Fruit fly (Drosophila melanogaster) whole organism, embryonic: ENCODE results near the gene CG12880.
A peak's percentile ranks its signal among the peaks of the same experiment; 100 is the strongest.

ENCODE experiments used
- Ada2b ChIP-seq: fragments of 200-800 bp; sonication (Bioruptor generic); IDR thresholded peaks from 2 replicates; pipeline ENCODE4 v1.3.6; 2022; ENCODE audit warnings: missing biosample characterization, missing genetic modification characterization
- Blimp-1 ChIP-seq: fragments of 200-800 bp; sonication (Bioruptor generic); optimal IDR thresholded peaks from 3 replicates; lab custom pipeline; 2018; ENCODE audit warnings: missing biosample characterization, missing genetic modification characterization, mild to moderate bottlenecking, moderate library complexity, missing genetic modification reagents
- CG10147 ChIP-seq: fragments of 200-800 bp; sonication (Bioruptor generic); optimal IDR thresholded peaks from 2 replicates; lab custom pipeline; 2019; ENCODE audit warnings: missing biosample characterization, mild to moderate bottlenecking, missing genetic modification characterization, moderate library complexity
- CG10431 ChIP-seq: fragments of 200-800 bp; sonication (Bioruptor generic); optimal IDR thresholded peaks from 3 replicates; lab custom pipeline; 2018; ENCODE audit warnings: missing biosample characterization, mild to moderate bottlenecking, missing genetic modification characterization
- CG10654 ChIP-seq: fragments of 200-800 bp; sonication (Bioruptor generic); optimal IDR thresholded peaks from 2 replicates; lab custom pipeline; 2016; ENCODE audit warnings: missing biosample characterization, missing genetic modification characterization
- CG12155 ChIP-seq: fragments of 200-800 bp; sonication (Bioruptor generic); optimal IDR thresholded peaks from 3 replicates; lab custom pipeline; 2016; ENCODE audit warnings: missing biosample characterization, missing genetic modification characterization
- CG13287 ChIP-seq: fragments of 200-800 bp; sonication (Bioruptor generic); IDR thresholded peaks from 2 replicates; pipeline ENCODE4 v1.3.6; 2022; ENCODE audit warnings: missing biosample characterization, missing genetic modification characterization; ENCODE audit not compliant: partially characterized antibody
- CG15696 ChIP-seq: fragments of 200-800 bp; sonication (Bioruptor generic); optimal IDR thresholded peaks from 2 replicates; lab custom pipeline; 2019; ENCODE audit warnings: missing biosample characterization, mild to moderate bottlenecking, missing genetic modification characterization, moderate library complexity
- CG17328 ChIP-seq: fragments of 200-800 bp; sonication (Bioruptor generic); IDR thresholded peaks from 2 replicates; pipeline ENCODE4 v1.3.6; 2022; ENCODE audit warnings: missing biosample characterization, missing genetic modification characterization
- CG17568 ChIP-seq: fragments of 200-800 bp; sonication (Bioruptor generic); optimal IDR thresholded peaks from 2 replicates; lab custom pipeline; 2018; ENCODE audit warnings: missing biosample characterization, mild to moderate bottlenecking, missing genetic modification characterization, moderate library complexity
- CG18599 ChIP-seq: fragments of 200-800 bp; sonication (Bioruptor generic); optimal IDR thresholded peaks from 3 replicates; lab custom pipeline; 2017; ENCODE audit warnings: missing biosample characterization, missing genetic modification characterization, mild to moderate bottlenecking, moderate library complexity, missing genetic modification reagents
- CG2678 ChIP-seq: fragments of 200-800 bp; sonication (Bioruptor generic); optimal IDR thresholded peaks from 3 replicates; lab custom pipeline; 2019; ENCODE audit warnings: missing biosample characterization, mild to moderate bottlenecking, missing genetic modification characterization, moderate library complexity
- CG30403 ChIP-seq: fragments of 200-800 bp; sonication (Bioruptor generic); optimal IDR thresholded peaks from 3 replicates; lab custom pipeline; 2016; ENCODE audit warnings: missing biosample characterization, missing genetic modification characterization
- CG3726 ChIP-seq: fragments of 200-800 bp; sonication (Bioruptor generic); IDR thresholded peaks from 3 replicates; pipeline ENCODE4, ENCODE4 v1.3.6; 2022; ENCODE audit warnings: missing biosample characterization, missing genetic modification characterization
- CG5245 ChIP-seq: fragments of 200-800 bp; sonication (Bioruptor generic); optimal IDR thresholded peaks from 3 replicates; lab custom pipeline; 2016; ENCODE audit warnings: missing biosample characterization, missing genetic modification characterization
- CG6254 ChIP-seq: fragments of 200-800 bp; sonication (Bioruptor generic); optimal IDR thresholded peaks from 3 replicates; lab custom pipeline; 2017; ENCODE audit warnings: mild to moderate bottlenecking, missing biosample characterization, missing genetic modification reagents, missing genetic modification characterization
- CG7271 ChIP-seq: fragments of 200-800 bp; sonication (Bioruptor generic); optimal IDR thresholded peaks from 2 replicates; lab custom pipeline; 2018; ENCODE audit warnings: missing biosample characterization, mild to moderate bottlenecking, missing genetic modification characterization, moderate library complexity
- CG8290 ChIP-seq, 3 experiments: fragments of 200-800 bp; sonication (Bioruptor generic); optimal IDR thresholded peaks; 2 replicates each; lab custom pipeline; 2016 to 2019; ENCODE audit warnings: missing biosample characterization in 3 of 3, missing genetic modification characterization in 3 of 3, mild to moderate bottlenecking in 2 of 3, moderate library complexity in 1 of 3
- CG8478 ChIP-seq: fragments of >200 bp; optimal IDR thresholded peaks from 2 replicates; lab custom pipeline; 2018
- CG9437 ChIP-seq: fragments of 200-800 bp; sonication (Bioruptor generic); optimal IDR thresholded peaks from 2 replicates; lab custom pipeline; 2018; ENCODE audit warnings: missing biosample characterization, mild to moderate bottlenecking, missing genetic modification characterization
- CG9932 ChIP-seq: fragments of 200-800 bp; sonication (Bioruptor generic); IDR thresholded peaks from 2 replicates; pipeline ENCODE4 v1.3.6; 2022; ENCODE audit warnings: missing biosample characterization, missing genetic modification characterization
- Dad ChIP-seq: fragments of 200-800 bp; sonication (Bioruptor generic); optimal IDR thresholded peaks from 3 replicates; lab custom pipeline; 2016; ENCODE audit warnings: missing biosample characterization, missing genetic modification characterization
- Dek ChIP-seq: fragments of 200-800 bp; sonication (Bioruptor generic); optimal IDR thresholded peaks from 3 replicates; lab custom pipeline; 2019; ENCODE audit warnings: missing biosample characterization, mild to moderate bottlenecking, missing genetic modification characterization, moderate library complexity
- Dip2 ChIP-seq: fragments of 200-800 bp; sonication (Bioruptor generic); IDR thresholded peaks from 2 replicates; pipeline ENCODE4 v1.3.6; 2022; ENCODE audit warnings: missing biosample characterization, missing genetic modification characterization
- Doc2 ChIP-seq: fragments of 200-800 bp; sonication (Bioruptor generic); IDR thresholded peaks from 2 replicates; pipeline ENCODE4 v1.3.6; 2022; ENCODE audit warnings: missing biosample characterization, missing genetic modification characterization
- Drgx ChIP-seq: fragments of 200-800 bp; sonication (Bioruptor generic); IDR thresholded peaks from 2 replicates; pipeline ENCODE4 v1.3.6; 2022; ENCODE audit warnings: missing biosample characterization, missing genetic modification characterization
- E2f1 ChIP-seq: fragments of 200-800 bp; sonication (Bioruptor generic); IDR thresholded peaks from 2 replicates; pipeline ENCODE4 v1.3.6; 2022; ENCODE audit warnings: missing biosample characterization, missing genetic modification characterization
- H15 ChIP-seq: fragments of 200-800 bp; sonication (Bioruptor generic); IDR thresholded peaks from 3 replicates; pipeline ENCODE4 v1.3.6; 2022; ENCODE audit warnings: missing biosample characterization, missing genetic modification characterization
- Hey ChIP-seq: fragments of 200-800 bp; sonication (Bioruptor generic); optimal IDR thresholded peaks from 3 replicates; lab custom pipeline; 2018; ENCODE audit warnings: missing biosample characterization, mild to moderate bottlenecking, missing genetic modification characterization
- Jarid2 ChIP-seq: fragments of 200-800 bp; sonication (Bioruptor generic); optimal IDR thresholded peaks from 3 replicates; lab custom pipeline; 2017; ENCODE audit warnings: mild to moderate bottlenecking, missing biosample characterization, missing genetic modification reagents, missing genetic modification characterization
- Meics ChIP-seq: fragments of 200-800 bp; sonication (Bioruptor generic); optimal IDR thresholded peaks from 2 replicates; lab custom pipeline; 2017; ENCODE audit warnings: missing biosample characterization, mild to moderate bottlenecking, missing genetic modification characterization
- NFAT ChIP-seq: fragments of 200-800 bp; sonication (Bioruptor generic); IDR thresholded peaks from 2 replicates; pipeline ENCODE4 v1.3.6; 2022; ENCODE audit warnings: missing biosample characterization, missing genetic modification characterization
- al ChIP-seq: fragments of 200-800 bp; sonication (Bioruptor generic); IDR thresholded peaks from 2 replicates; pipeline ENCODE4 v1.3.6; 2022; ENCODE audit warnings: missing biosample characterization, missing genetic modification characterization
- az2 ChIP-seq: fragments of 200-800 bp; sonication (Bioruptor generic); optimal IDR thresholded peaks from 3 replicates; lab custom pipeline; 2016; ENCODE audit warnings: missing biosample characterization, missing genetic modification characterization
- bcd ChIP-seq: fragments of 200-800 bp; sonication (Bioruptor generic); optimal IDR thresholded peaks from 2 replicates; lab custom pipeline; 2017; ENCODE audit warnings: missing biosample characterization, mild to moderate bottlenecking, missing genetic modification characterization
- br ChIP-seq: fragments of >200 bp; optimal IDR thresholded peaks from 2 replicates; lab custom pipeline; 2017
- chinmo ChIP-seq: fragments of 200-800 bp; sonication (Bioruptor generic); IDR thresholded peaks from 4 replicates; pipeline ENCODE4 v1.3.6; 2022; ENCODE audit warnings: missing biosample characterization, missing genetic modification characterization; ENCODE audit not compliant: partially characterized antibody
- eve ChIP-seq, 2 experiments: fragments of >200 bp; optimal IDR thresholded peaks; 2 replicates each; lab custom pipeline; 2017; ENCODE audit warnings: missing biosample characterization in 2 of 2, missing genetic modification characterization in 2 of 2
- fd102C ChIP-seq: fragments of 200-800 bp; sonication (Bioruptor generic); optimal IDR thresholded peaks from 2 replicates; lab custom pipeline; 2018; ENCODE audit warnings: missing biosample characterization, mild to moderate bottlenecking, missing genetic modification characterization, moderate library complexity
- grn ChIP-seq: fragments of 200-800 bp; sonication (Bioruptor generic); optimal IDR thresholded peaks from 3 replicates; lab custom pipeline; 2017; ENCODE audit warnings: missing biosample characterization, missing genetic modification characterization
- ken ChIP-seq: fragments of 200-800 bp; sonication (Bioruptor generic); IDR thresholded peaks from 3 replicates; pipeline ENCODE4 v1.3.6; 2022; ENCODE audit warnings: missing biosample characterization, missing genetic modification characterization
- lilli ChIP-seq: fragments of 200-800 bp; sonication (Bioruptor generic); optimal IDR thresholded peaks from 3 replicates; lab custom pipeline; 2016; ENCODE audit warnings: missing biosample characterization, missing genetic modification characterization
- oc ChIP-seq: fragments of 200-800 bp; sonication (Bioruptor generic); optimal IDR thresholded peaks from 2 replicates; lab custom pipeline; 2018; ENCODE audit warnings: missing biosample characterization, mild to moderate bottlenecking, missing genetic modification characterization, moderate library complexity
- pb ChIP-seq: fragments of 200-800 bp; sonication (Bioruptor generic); optimal IDR thresholded peaks from 3 replicates; lab custom pipeline; 2016; ENCODE audit warnings: missing biosample characterization, missing genetic modification characterization
- sim ChIP-seq: fragments of 200-800 bp; sonication (Bioruptor generic); IDR thresholded peaks from 2 replicates; pipeline ENCODE4 v1.3.6; 2022; ENCODE audit warnings: missing biosample characterization, missing genetic modification characterization
- slbo ChIP-seq: fragments of 200-800 bp; sonication (Bioruptor generic); IDR thresholded peaks from 2 replicates; pipeline ENCODE4 v1.3.6; 2022; ENCODE audit warnings: missing biosample characterization, missing genetic modification characterization
- ttk ChIP-seq: fragments of 200-800 bp; sonication (Bioruptor generic); IDR thresholded peaks from 2 replicates; pipeline ENCODE4 v2.1.2; 2022; ENCODE audit warnings: missing biosample characterization, missing genetic modification characterization
- twi ChIP-seq: fragments of 200-800 bp; optimal IDR thresholded peaks from 2 replicates; lab custom pipeline; 2019; ENCODE audit warnings: missing biosample characterization, mild to moderate bottlenecking, missing genetic modification characterization, moderate library complexity

The CG12880 gene

DNA sequence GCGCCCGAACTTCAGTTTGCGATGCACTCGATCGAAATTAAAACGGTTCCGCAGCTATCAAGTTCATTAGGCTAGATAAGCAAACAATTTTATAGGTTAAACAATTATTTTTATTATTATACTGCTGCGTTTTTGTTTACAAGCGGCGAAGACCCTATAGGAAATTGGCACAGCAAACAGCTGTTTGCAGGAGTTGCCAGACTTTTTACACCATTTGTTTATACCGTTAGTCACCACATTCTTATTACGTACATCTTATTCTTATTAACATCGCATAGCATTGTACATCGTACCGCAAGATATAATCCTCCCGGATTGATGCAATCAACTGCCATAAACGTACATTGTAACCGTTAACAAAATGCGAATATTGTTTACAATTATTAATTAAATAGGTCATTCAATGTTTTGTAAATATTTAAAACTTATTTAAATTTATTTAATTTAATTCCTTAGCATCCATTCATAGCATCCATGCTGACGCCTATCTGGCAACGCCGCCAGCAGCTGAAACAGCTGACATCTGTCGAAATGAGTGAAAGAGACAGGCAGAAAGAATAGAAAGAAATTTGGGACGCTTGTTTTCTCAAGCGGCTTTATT, 20.9 kb downstream of the CG12880 start, which contains the start of the genes CROT and CG12877 (continued):
- TF ChIP-seq CG7271 (tag; lab: Kevin White, UChicago) (no peak), CG12155 (GFP tag; lab: Kevin White, UChicago) (peak; percentile 85), CG9437 (GFP tag; lab: Kevin White, UChicago) (peak; percentile 98), H15 (GFP tag; lab: Robert Waterston, UW) (peak; percentile 63; the same call in 2 of the 3 replicates), az2 (GFP tag; lab: Kevin White, UChicago) (peak; percentile 84), ken (peak; percentile 68; the same call in 2 of the 3 replicates), CG30403 (peak; percentile 91), twi (tag; lab: Kevin White, UChicago) (peak; percentile 81), E2f1 (GFP tag; lab: Robert Waterston, UW) (peak; percentile 47; the same call in 1 of the 2 replicates), CG15696 (tag; lab: Kevin White, UChicago) (peak; percentile 83), sim (GFP tag; lab: Robert Waterston, UW) (peak; percentile 17; the same call in 1 of the 2 replicates), al (GFP tag; lab: Robert Waterston, UW) (peak; percentile 73; the same call in 1 of the 2 replicates), bcd (peak; percentile 81), eve (GFP tag; optimal IDR thresholded peaks at IDR 0.05; lab: Kevin White, UChicago) (no peak), Dad (GFP tag; lab: Kevin White, UChicago) (peak; percentile 58)

DNA sequence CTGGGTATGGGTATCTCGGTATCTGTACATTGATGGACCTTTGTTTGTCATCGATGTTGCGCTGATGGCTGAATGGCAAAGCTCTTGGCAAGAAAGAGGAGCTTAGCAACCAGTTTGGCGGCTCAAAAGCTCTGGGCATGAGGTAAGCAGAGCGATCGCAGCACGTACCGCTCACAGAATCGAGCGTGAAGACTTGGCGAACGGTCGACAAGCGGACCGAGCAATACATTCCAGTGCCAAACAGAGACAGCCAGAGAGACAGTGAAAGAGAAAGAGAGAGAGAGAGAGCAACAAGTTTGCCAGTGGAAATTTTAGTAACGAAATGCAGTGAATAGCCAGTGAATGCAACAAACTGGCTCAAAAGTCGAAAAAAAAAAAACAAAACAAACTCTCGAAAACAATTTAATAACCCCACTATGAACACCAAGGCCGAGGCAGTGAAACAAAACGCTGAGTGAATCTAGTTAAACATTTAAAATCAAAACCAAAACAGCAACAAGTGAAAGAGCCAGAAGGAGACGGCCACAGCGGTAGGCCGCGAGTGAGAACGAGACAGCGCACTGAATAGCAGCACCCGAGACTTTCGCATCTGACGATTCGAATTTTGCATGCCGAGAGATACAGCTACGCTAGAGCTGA, 50.7 kb downstream of the CG12880 start, which contains the start of gene Ets98B:
Gene Ets98B, plus strand, starts transcription at position 172 of the 639 bp plus-strand sequence.
- TF ChIP-seq Dek = no peak
- no peak for TF ChIP-seq Dip2 (GFP tag; lab: Robert Waterston, UW)
- TF ChIP-seq br (lab: Kevin White, UChicago) = no peak
- no peak for TF ChIP-seq CG8290 (GFP tag; optimal IDR thresholded peaks at IDR 0.05; lab: Kevin White, UChicago)
- TF ChIP-seq CG8290 (tag; optimal IDR thresholded peaks at IDR 0.05; lab: Kevin White, UChicago) = peak in 1 of 2 experiments; percentile 22
- TF ChIP-seq CG2678 (tag; lab: Kevin White, UChicago) = no peak
- no peak for TF ChIP-seq CG5245 (GFP tag; lab: Kevin White, UChicago)
- TF ChIP-seq CG18599 (GFP tag; lab: Kevin White, UChicago) = no peak
- TF ChIP-seq Ada2b (GFP tag; lab: Robert Waterston, UW) = no peak
- TF ChIP-seq lilli (GFP tag; lab: Kevin White, UChicago) = no peak
- TF ChIP-seq slbo (GFP tag; lab: Robert Waterston, UW) = 0 out of 2 replicates have a peak, but pooled peaks have one; percentile 5
- TF ChIP-seq Doc2 (GFP tag; lab: Robert Waterston, UW) = no peak
- TF ChIP-seq CG10147 (GFP tag; lab: Kevin White, UChicago) = no peak
- TF ChIP-seq CG10654 (GFP tag; lab: Kevin White, UChicago) = no peak
- no peak for TF ChIP-seq CG6254 (GFP tag; lab: Kevin White, UChicago)
- 0 out of 2 replicates have a peak, but pooled peaks have one; percentile 32 for TF ChIP-seq NFAT (GFP tag; lab: Robert Waterston, UW)
- TF ChIP-seq grn (GFP tag; lab: Kevin White, UChicago) = peak; percentile 17
- no peak for TF ChIP-seq CG10431
- no peak for TF ChIP-seq Blimp-1 (GFP tag; lab: Kevin White, UChicago)
- TF ChIP-seq CG8478 (lab: Kevin White, UChicago) = peak; percentile 66
- no peak for TF ChIP-seq CG9932 (GFP tag; lab: Robert Waterston, UW)
- peak; percentile 19; the same call in 1 of the 2 replicates for TF ChIP-seq ttk (GFP tag; lab: Robert Waterston, UW)
- no peak for TF ChIP-seq CG17568 (GFP tag; lab: Kevin White, UChicago)
- peak; percentile 59 for TF ChIP-seq Meics (GFP tag; lab: Kevin White, UChicago)
- TF ChIP-seq Jarid2 (GFP tag; lab: Kevin White, UChicago) = peak; percentile 18
- TF ChIP-seq Drgx (GFP tag; lab: Robert Waterston, UW) = 0 out of 2 replicates have a peak, but pooled peaks have one; percentile 18
- TF ChIP-seq pb = no peak
- TF ChIP-seq oc (tag; lab: Kevin White, UChicago) = peak; percentile 52
- no peak for TF ChIP-seq fd102C (GFP tag; lab: Kevin White, UChicago)
- no peak; the same call in 1 of the 2 replicates for TF ChIP-seq CG13287 (GFP tag; lab: Robert Waterston, UW)
- TF ChIP-seq Hey (tag; lab: Kevin White, UChicago) = no peak
- TF ChIP-seq chinmo (GFP tag; lab: Robert Waterston, UW) = peak; percentile 70; the same call in 1 of the 4 replicates
- 0 out of 3 replicates have a peak, but pooled peaks have one; percentile 27 for TF ChIP-seq CG3726
- TF ChIP-seq CG17328 (GFP tag; lab: Robert Waterston, UW) = no peak
